Worm (Caenorhabditis elegans) whole organism, mixed stage, embryonic: Measurements from ENCODE around the gene ilys-1.

Experiments
- ces-1 ChIP-seq: fragments of 150-350 bp; optimal IDR thresholded peaks from 2 replicates; lab custom pipeline; 2014; ENCODE audit warnings: missing biosample characterization, missing genetic modification reagents, missing genetic modification characterization
- elt-1 ChIP-seq: sonication (generic microtip); optimal IDR thresholded peaks from 2 replicates; lab custom pipeline; 2017; ENCODE audit warnings: missing genetic modification characterization, mild to moderate bottlenecking, missing compliant biosample characterization, antibody characterized with exemption, moderate library complexity, borderline replicate concordance; ENCODE audit not compliant: insufficient read depth
- elt-3 ChIP-seq: fragments of 150-350 bp; optimal IDR thresholded peaks from 2 replicates; lab custom pipeline; 2014; ENCODE audit warnings: missing biosample characterization, missing genetic modification characterization
- hlh-1 ChIP-seq: fragments of 150-350 bp; optimal IDR thresholded peaks from 2 replicates; lab custom pipeline; 2014; ENCODE audit warnings: missing biosample characterization, missing genetic modification reagents, missing genetic modification characterization
- mab-5 ChIP-seq: fragments of 150-350 bp; optimal IDR thresholded peaks from 2 replicates; lab custom pipeline; 2014; ENCODE audit warnings: missing biosample characterization, missing genetic modification characterization
- nhr-12 ChIP-seq: fragments of 150-350 bp; optimal IDR thresholded peaks from 2 replicates; lab custom pipeline; 2014; ENCODE audit warnings: missing biosample characterization, missing genetic modification characterization
- nhr-237 ChIP-seq: fragments of 150-350 bp; optimal IDR thresholded peaks from 2 replicates; lab custom pipeline; 2014; ENCODE audit warnings: missing biosample characterization, missing genetic modification characterization
- pha-4 ChIP-seq: fragments of 150-350 bp; optimal IDR thresholded peaks from 2 replicates; lab custom pipeline; 2018; ENCODE audit warnings: missing biosample characterization, missing genetic modification reagents, missing genetic modification characterization
- snpc-4 ChIP-seq: fragments of 150-350 bp; optimal IDR thresholded peaks from 2 replicates; lab custom pipeline; 2014; ENCODE audit warnings: missing biosample characterization, missing genetic modification characterization
- tbx-8 ChIP-seq: fragments of 200-800 bp; sonication (Bioruptor generic); optimal IDR thresholded peaks from 2 replicates; lab custom pipeline; 2018; ENCODE audit warnings: mild to moderate bottlenecking, missing genetic modification characterization, moderate library complexity, missing compliant biosample characterization
- unc-39 ChIP-seq: fragments of 150-350 bp; optimal IDR thresholded peaks from 2 replicates; lab custom pipeline; 2014; ENCODE audit warnings: missing biosample characterization, missing genetic modification characterization
- unc-62 ChIP-seq: fragments of 150-350 bp; optimal IDR thresholded peaks from 2 replicates; lab custom pipeline; 2014; ENCODE audit warnings: missing biosample characterization, missing genetic modification reagents, missing genetic modification characterization

DNA sequence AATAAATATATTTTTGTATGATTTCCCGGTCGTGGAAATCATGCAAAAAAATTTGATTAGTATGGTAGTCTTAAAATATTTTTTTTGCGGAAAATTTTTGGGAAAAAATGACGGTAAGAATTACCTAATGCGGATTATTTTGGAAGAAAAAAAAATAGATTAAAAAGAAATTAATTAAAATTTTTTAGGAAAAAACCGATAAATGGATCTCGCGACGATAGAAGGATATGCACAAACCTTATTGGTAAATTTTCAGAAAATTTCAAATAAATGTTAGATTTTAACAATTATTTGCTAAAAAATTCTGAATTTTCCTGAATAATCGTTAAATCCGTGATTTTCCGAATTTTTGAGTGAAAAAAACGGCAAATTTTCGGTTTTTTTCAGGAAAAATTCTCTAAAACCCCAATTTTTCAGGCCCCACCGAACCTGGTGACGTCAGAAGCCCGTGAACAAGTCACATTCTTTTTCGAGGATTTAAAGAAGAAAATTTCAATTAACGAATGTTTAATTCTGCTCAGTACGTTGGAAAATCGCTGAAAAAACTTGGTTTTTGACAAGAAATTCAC, 27.5 kb downstream of the ilys-1 start, which contains the start of gene Y69A2AR.16:
- TF ChIP-seq elt-1 (tag; lab: Kevin White, UChicago): no peak
- TF ChIP-seq pha-4 (tag; lab: Kevin White, UChicago): no peak
- TF ChIP-seq hlh-1 (tag; lab: Kevin White, UChicago): no peak
- no peak for TF ChIP-seq unc-62 (GFP tag; lab: Kevin White, UChicago)
- TF ChIP-seq elt-3 (tag; lab: Kevin White, UChicago): no peak
- TF ChIP-seq mab-5 (tag; lab: Kevin White, UChicago): no peak
- no peak for TF ChIP-seq nhr-237
- TF ChIP-seq ces-1 (GFP tag; lab: Kevin White, UChicago): no peak
- TF ChIP-seq snpc-4 (tag; lab: Kevin White, UChicago): no peak
- TF ChIP-seq unc-39 (tag; lab: Kevin White, UChicago): no peak
- TF ChIP-seq tbx-8 (GFP tag; lab: Kevin White, UChicago): no peak
- no peak for TF ChIP-seq nhr-12 (tag; lab: Kevin White, UChicago)
